Fruit fly (Drosophila melanogaster) whole organism, embryonic: ENCODE data around the gene anox.

Experiments used
- Bteb2 ChIP-seq: fragments of 200-800 bp; sonication (Bioruptor generic); optimal IDR thresholded peaks from 2 replicates; lab custom pipeline; 2016; ENCODE audit warnings: missing biosample characterization, missing genetic modification characterization
- CG10274 ChIP-seq: fragments of 200-800 bp; sonication (Bioruptor generic); optimal IDR thresholded peaks from 3 replicates; lab custom pipeline; 2017; ENCODE audit warnings: missing biosample characterization, mild to moderate bottlenecking, missing genetic modification characterization
- CG10543 ChIP-seq: fragments of 200-800 bp; sonication (Bioruptor generic); optimal IDR thresholded peaks from 3 replicates; lab custom pipeline; 2017; ENCODE audit warnings: missing biosample characterization, mild to moderate bottlenecking, missing genetic modification characterization, moderate library complexity
- CG10654 ChIP-seq: fragments of 200-800 bp; sonication (Bioruptor generic); optimal IDR thresholded peaks from 2 replicates; lab custom pipeline; 2016; ENCODE audit warnings: missing biosample characterization, missing genetic modification characterization
- CG11560 ChIP-seq: fragments of 200-800 bp; sonication (Bioruptor generic); IDR thresholded peaks from 3 replicates; pipeline ENCODE4 v1.3.6; 2022; ENCODE audit warnings: missing biosample characterization, missing genetic modification characterization
- CG13424 ChIP-seq: fragments of 200-800 bp; sonication (Bioruptor generic); optimal IDR thresholded peaks from 2 replicates; lab custom pipeline; 2019; ENCODE audit warnings: missing biosample characterization, mild to moderate bottlenecking, missing genetic modification characterization, moderate library complexity
- CG14050 ChIP-seq: fragments of 200-800 bp; sonication (Bioruptor generic); IDR thresholded peaks from 3 replicates; pipeline ENCODE4 v1.3.6; 2022; ENCODE audit warnings: missing biosample characterization, missing genetic modification characterization
- CG14441 ChIP-seq: fragments of 200-800 bp; sonication (Bioruptor generic); IDR thresholded peaks from 2 replicates; pipeline ENCODE4 v1.3.6; 2022; ENCODE audit warnings: missing biosample characterization, missing genetic modification characterization
- CG15269 ChIP-seq: fragments of 200-800 bp; sonication (Bioruptor generic); optimal IDR thresholded peaks from 2 replicates; lab custom pipeline; 2018; ENCODE audit warnings: missing biosample characterization, mild to moderate bottlenecking, missing genetic modification characterization, moderate library complexity
- CG15514 ChIP-seq: fragments of 200-800 bp; sonication (Bioruptor generic); optimal IDR thresholded peaks from 3 replicates; lab custom pipeline; 2017; ENCODE audit warnings: missing biosample characterization, missing genetic modification characterization, mild to moderate bottlenecking, moderate library complexity, missing genetic modification reagents
- CG15601 ChIP-seq: fragments of 200-800 bp; sonication (Bioruptor generic); optimal IDR thresholded peaks from 3 replicates; lab custom pipeline; 2019; ENCODE audit warnings: missing biosample characterization, mild to moderate bottlenecking, missing genetic modification characterization, moderate library complexity
- CG15696 ChIP-seq: fragments of 200-800 bp; sonication (Bioruptor generic); optimal IDR thresholded peaks from 2 replicates; lab custom pipeline; 2019; ENCODE audit warnings: missing biosample characterization, mild to moderate bottlenecking, missing genetic modification characterization, moderate library complexity
- CG1647 ChIP-seq: fragments of 200-800 bp; sonication (Bioruptor generic); optimal IDR thresholded peaks from 3 replicates; lab custom pipeline; 2016; ENCODE audit warnings: missing biosample characterization, missing genetic modification characterization
- CG2202 ChIP-seq: fragments of 200-800 bp; sonication (Bioruptor generic); optimal IDR thresholded peaks from 2 replicates; lab custom pipeline; 2018; ENCODE audit warnings: missing biosample characterization, mild to moderate bottlenecking, missing genetic modification characterization
- CG2875 ChIP-seq: fragments of 200-800 bp; sonication (Bioruptor generic); optimal IDR thresholded peaks from 2 replicates; lab custom pipeline; 2017; ENCODE audit warnings: missing biosample characterization, mild to moderate bottlenecking, missing genetic modification characterization, missing genetic modification reagents
- CG31365 ChIP-seq: fragments of 200-800 bp; sonication (Bioruptor generic); optimal IDR thresholded peaks from 2 replicates; lab custom pipeline; 2018; ENCODE audit warnings: missing biosample characterization, mild to moderate bottlenecking, missing genetic modification characterization
- CG32767 ChIP-seq: fragments of 200-800 bp; sonication (Bioruptor generic); IDR thresholded peaks from 2 replicates; pipeline ENCODE4 v1.3.6; 2022; ENCODE audit warnings: missing biosample characterization, missing genetic modification characterization
- CG6254 ChIP-seq: fragments of 200-800 bp; sonication (Bioruptor generic); optimal IDR thresholded peaks from 3 replicates; lab custom pipeline; 2017; ENCODE audit warnings: mild to moderate bottlenecking, missing biosample characterization, missing genetic modification reagents, missing genetic modification characterization
- CG6765 ChIP-seq: fragments of 200-800 bp; sonication (Bioruptor generic); optimal IDR thresholded peaks from 3 replicates; lab custom pipeline; 2017; ENCODE audit warnings: missing biosample characterization, mild to moderate bottlenecking, missing genetic modification characterization
- CG7987 ChIP-seq: fragments of 200-800 bp; sonication (Bioruptor generic); optimal IDR thresholded peaks from 2 replicates; lab custom pipeline; 2018; ENCODE audit warnings: missing biosample characterization, mild to moderate bottlenecking, missing genetic modification characterization, moderate library complexity
- D19B ChIP-seq: fragments of 200-800 bp; sonication (Bioruptor generic); optimal IDR thresholded peaks from 2 replicates; lab custom pipeline; 2017; ENCODE audit warnings: missing biosample characterization, mild to moderate bottlenecking, missing genetic modification characterization
- Dll ChIP-seq: fragments of 200-800 bp; sonication (Bioruptor generic); IDR thresholded peaks from 4 replicates; pipeline ENCODE4 v1.3.6; 2022; ENCODE audit warnings: missing biosample characterization, missing genetic modification characterization; ENCODE audit not compliant: partially characterized antibody
- Hand ChIP-seq: fragments of 200-800 bp; sonication (Bioruptor generic); optimal IDR thresholded peaks from 2 replicates; lab custom pipeline; 2017; ENCODE audit warnings: mild to moderate bottlenecking, missing biosample characterization, missing genetic modification reagents, missing genetic modification characterization
- Hsf ChIP-seq: fragments of 200-800 bp; sonication (Bioruptor generic); optimal IDR thresholded peaks from 3 replicates; lab custom pipeline; 2016; ENCODE audit warnings: missing biosample characterization, missing genetic modification characterization
- Ptx1 ChIP-seq: fragments of 200-800 bp; sonication (Bioruptor generic); IDR thresholded peaks from 2 replicates; pipeline ENCODE4 v1.3.6; 2022; ENCODE audit warnings: missing biosample characterization, missing genetic modification characterization
- Rfx ChIP-seq: fragments of 200-800 bp; sonication (Bioruptor generic); IDR thresholded peaks from 2 replicates; pipeline ENCODE4 v1.3.6; 2022; ENCODE audit warnings: missing biosample characterization, missing genetic modification characterization
- Stat92E ChIP-seq, 3 experiments: fragments of >200 bp in 2 of 3; fragments of 200-800 bp in 1 of 3; sonication (Bioruptor generic) in 1 of 3; optimal IDR thresholded peaks; 2 replicates each; lab custom pipeline; 2017 to 2019; ENCODE audit warnings: missing biosample characterization in 3 of 3, missing genetic modification characterization in 3 of 3, mild to moderate bottlenecking in 1 of 3, moderate library complexity in 1 of 3
- Usf ChIP-seq: fragments of 200-800 bp; sonication (Bioruptor generic); optimal IDR thresholded peaks from 2 replicates; lab custom pipeline; 2017; ENCODE audit warnings: missing genotype, missing biosample characterization, missing genetic modification characterization
- ab ChIP-seq: fragments of 200-800 bp; sonication (Bioruptor generic); optimal IDR thresholded peaks from 2 replicates; lab custom pipeline; 2016; ENCODE audit warnings: missing biosample characterization, missing genetic modification characterization
- corto ChIP-seq: fragments of 200-800 bp; sonication (Bioruptor generic); optimal IDR thresholded peaks from 2 replicates; lab custom pipeline; 2016; ENCODE audit warnings: missing biosample characterization, mild to moderate bottlenecking, missing genetic modification characterization, moderate library complexity
- crp ChIP-seq, 2 experiments: fragments of 200-800 bp; sonication (Bioruptor generic); optimal IDR thresholded peaks; 2 replicates in 1 of 2; 3 replicates in 1 of 2; lab custom pipeline; 2017; ENCODE audit warnings: missing biosample characterization in 2 of 2, missing genetic modification characterization in 2 of 2, mild to moderate bottlenecking in 1 of 2, moderate library complexity in 1 of 2
- dpn ChIP-seq, 2 experiments: fragments of 200-800 bp; sonication (Bioruptor generic); optimal IDR thresholded peaks; 3 replicates each; lab custom pipeline; 2016; ENCODE audit warnings: missing biosample characterization in 2 of 2, missing genetic modification characterization in 2 of 2
- esg ChIP-seq: fragments of 200-800 bp; sonication (Bioruptor generic); conservative IDR thresholded peaks from 2 replicates; pipeline ENCODE4 v1.3.6; 2022; ENCODE audit warnings: missing biosample characterization, missing genetic modification characterization
- ewg ChIP-seq: fragments of 200-800 bp; sonication (Bioruptor generic); optimal IDR thresholded peaks from 3 replicates; lab custom pipeline; 2017; ENCODE audit warnings: mild to moderate bottlenecking, missing biosample characterization, missing genetic modification reagents, missing genetic modification characterization
- fru ChIP-seq: fragments of >200 bp; optimal IDR thresholded peaks from 2 replicates; lab custom pipeline; 2017
- hkb ChIP-seq, 2 experiments: fragments of 200-800 bp in 1 of 2; fragments of >200 bp in 1 of 2; sonication (Bioruptor generic) in 1 of 2; IDR thresholded peaks in 1 of 2; optimal IDR thresholded peaks in 1 of 2; 2 replicates each; pipeline versions ENCODE4 v1.3.6 to Lab custom; 2017 to 2022; ENCODE audit warnings: missing biosample characterization in 1 of 2, missing genetic modification characterization in 1 of 2
- klu ChIP-seq: fragments of 200-800 bp; sonication (Bioruptor generic); IDR thresholded peaks from 2 replicates; pipeline ENCODE4 v1.3.6; 2022; ENCODE audit warnings: missing biosample characterization, missing genetic modification characterization
- nau ChIP-seq: fragments of 200-800 bp; sonication (Bioruptor generic); optimal IDR thresholded peaks from 3 replicates; lab custom pipeline; 2017; ENCODE audit warnings: missing biosample characterization, mild to moderate bottlenecking, missing genetic modification characterization, missing genetic modification reagents
- odd ChIP-seq: fragments of 200-800 bp; sonication (Bioruptor generic); optimal IDR thresholded peaks from 2 replicates; lab custom pipeline; 2017; ENCODE audit warnings: missing biosample characterization, mild to moderate bottlenecking, missing genetic modification characterization
- peb ChIP-seq: fragments of 200-800 bp; sonication (Bioruptor generic); IDR thresholded peaks from 2 replicates; pipeline ENCODE4 v1.3.6; 2022; ENCODE audit warnings: missing biosample characterization, missing genetic modification characterization
- pnt ChIP-seq: fragments of 200-800 bp; sonication (Bioruptor generic); optimal IDR thresholded peaks from 3 replicates; lab custom pipeline; 2016; ENCODE audit warnings: missing biosample characterization, missing genetic modification characterization
- rib ChIP-seq: fragments of 200-800 bp; sonication (Bioruptor generic); IDR thresholded peaks from 2 replicates; pipeline ENCODE4 v1.3.6; 2022; ENCODE audit warnings: missing biosample characterization, missing genetic modification characterization
- sens-2 ChIP-seq: fragments of 200-800 bp; sonication (Bioruptor generic); IDR thresholded peaks from 2 replicates; pipeline ENCODE4 v1.3.6; 2022; ENCODE audit warnings: missing biosample characterization, missing genetic modification characterization
- sim ChIP-seq: fragments of 200-800 bp; sonication (Bioruptor generic); IDR thresholded peaks from 2 replicates; pipeline ENCODE4 v1.3.6; 2022; ENCODE audit warnings: missing biosample characterization, missing genetic modification characterization
- so ChIP-seq: fragments of 200-800 bp; sonication (Bioruptor generic); IDR thresholded peaks from 3 replicates; pipeline ENCODE4 v1.3.6; 2022; ENCODE audit warnings: missing biosample characterization, missing genetic modification characterization
- stwl ChIP-seq: fragments of 200-800 bp; sonication (Bioruptor generic); optimal IDR thresholded peaks from 3 replicates; lab custom pipeline; 2018; ENCODE audit warnings: missing biosample characterization, mild to moderate bottlenecking, missing genetic modification characterization, moderate library complexity
- zf30C ChIP-seq: fragments of 200-800 bp; sonication (Bioruptor generic); optimal IDR thresholded peaks from 3 replicates; lab custom pipeline; 2018; ENCODE audit warnings: missing biosample characterization, mild to moderate bottlenecking, missing genetic modification characterization
- zfh2 ChIP-seq: fragments of 200-800 bp; sonication (Bioruptor generic); optimal IDR thresholded peaks from 2 replicates; lab custom pipeline; 2016; ENCODE audit warnings: missing biosample characterization, missing genetic modification characterization

Gene anox

dm6 chrX:21366311-21366990 is 47.4 kb upstream of the anox start (continued):
- TF ChIP-seq Hand (GFP tag; lab: Kevin White, UChicago) (peak; percentile 93), Dll (GFP tag; lab: Robert Waterston, UW) (no peak), CG31365 (tag; lab: Kevin White, UChicago) (peak; percentile 37), CG14441 (GFP tag; lab: Robert Waterston, UW) (peak; percentile 82), hkb (optimal IDR thresholded peaks at IDR 0.05; lab: Kevin White, UChicago) (no peak), hkb (GFP tag; IDR thresholded peaks at IDR 0.05; lab: Robert Waterston, UW) (peak; percentile 92), esg (GFP tag; lab: Robert Waterston, UW) (peak; percentile 88), CG11560 (peak; percentile 79), zfh2 (peak; percentile 34), Usf (GFP tag; lab: Kevin White, UChicago) (peak; percentile 70), nau (GFP tag; lab: Kevin White, UChicago) (peak; percentile 90), Rfx (GFP tag; lab: Robert Waterston, UW) (peak; percentile 90), CG6765 (peak; percentile 88), CG13424 (tag; lab: Kevin White, UChicago) (peak; percentile 96), Hsf (peak; percentile 50), dpn (GFP tag; optimal IDR thresholded peaks at IDR 0.05; lab: Kevin White, UChicago) (peak; percentile 45 to 90), CG14050 (GFP tag; lab: Robert Waterston, UW) (peak; percentile 82; the same call in 2 of the 3 replicates), klu (GFP tag; lab: Robert Waterston, UW) (peak; percentile 84), CG15514 (GFP tag; lab: Kevin White, UChicago) (peak; percentile 83), CG10274 (GFP tag; lab: Kevin White, UChicago) (peak; percentile 74), crp (GFP tag; optimal IDR thresholded peaks at IDR 0.05; lab: Kevin White, UChicago) (peak in 1 of 2 experiments; percentile 57), CG15269 (tag; lab: Kevin White, UChicago) (peak; percentile 95), odd (GFP tag; lab: Kevin White, UChicago) (peak; percentile 89), peb (GFP tag; lab: Robert Waterston, UW) (peak; percentile 77), CG10543 (GFP tag; lab: Kevin White, UChicago) (peak; percentile 97), corto (peak; percentile 73), CG6254 (GFP tag; lab: Kevin White, UChicago) (peak; percentile 81), Bteb2 (GFP tag; lab: Kevin White, UChicago) (peak; percentile 11), rib (peak; percentile 75), CG15601 (tag; lab: Kevin White, UChicago) (peak; percentile 92), CG10654 (GFP tag; lab: Kevin White, UChicago) (peak; percentile 78), stwl (tag; lab: Kevin White, UChicago) (no peak), CG2875 (GFP tag; lab: Kevin White, UChicago) (peak; percentile 81), CG32767 (GFP tag; lab: Robert Waterston, UW) (peak; percentile 86), sim (GFP tag; lab: Robert Waterston, UW) (peak; percentile 61; the same call in 1 of the 2 replicates), ab (GFP tag; lab: Kevin White, UChicago) (no peak), so (GFP tag; lab: Robert Waterston, UW) (peak; percentile 93), CG2202 (peak; percentile 78), zf30C (GFP tag; lab: Kevin White, UChicago) (no peak), fru (no peak), ewg (GFP tag; lab: Kevin White, UChicago) (peak; percentile 84), Stat92E (GFP tag; optimal IDR thresholded peaks at IDR 0.05; lab: Kevin White, UChicago) (peak in 1 of 3 experiments; percentile 78), D19B (GFP tag; lab: Kevin White, UChicago) (peak; percentile 84), pnt (peak; percentile 63), sens-2 (0 out of 2 replicates have a peak, but pooled peaks have one; percentile 13), Ptx1 (peak; percentile 93), CG15696 (tag; lab: Kevin White, UChicago) (peak; percentile 83), CG1647 (GFP tag; lab: Kevin White, UChicago) (peak; percentile 61), CG7987 (peak; percentile 55)
